Worm (Caenorhabditis elegans) whole organism, L1 larva: ENCODE data around the gene F41E6.7.
A peak's percentile ranks its signal among the peaks of the same experiment; 100 is the strongest.

ENCODE experiments used
- C04F5.9 ChIP-seq: sonication (generic microtip); optimal IDR thresholded peaks from 2 replicates; lab custom pipeline; 2016; ENCODE audit warnings: missing genetic modification characterization, missing compliant biosample characterization
- C16A3.4 ChIP-seq: fragments of 150-350 bp; optimal IDR thresholded peaks from 2 replicates; lab custom pipeline; 2014; ENCODE audit warnings: missing biosample characterization, missing genetic modification characterization
- C34B4.2 ChIP-seq: sonication (generic microtip); optimal IDR thresholded peaks from 2 replicates; lab custom pipeline; 2017; ENCODE audit warnings: mild to moderate bottlenecking, missing genetic modification characterization, missing compliant biosample characterization
- Y116A8C.19 ChIP-seq: sonication (generic microtip); optimal IDR thresholded peaks from 2 replicates; lab custom pipeline; 2016; ENCODE audit warnings: missing compliant biosample characterization, missing genetic modification characterization, borderline replicate concordance
- aly-2 ChIP-seq: fragments of 150-350 bp; optimal IDR thresholded peaks from 2 replicates; lab custom pipeline; 2014; ENCODE audit warnings: missing biosample characterization, missing genetic modification characterization
- ama-1 ChIP-seq: fragments of 150-350 bp; optimal IDR thresholded peaks from 2 replicates; lab custom pipeline; 2014
- ceh-63 ChIP-seq: fragments of 200-800 bp; sonication (Bioruptor generic); optimal IDR thresholded peaks from 2 replicates; lab custom pipeline; 2018; ENCODE audit warnings: mild to moderate bottlenecking, missing genetic modification characterization, missing compliant biosample characterization
- ceh-82 ChIP-seq, 3 experiments: fragments of 150-350 bp in 1 of 3; sonication (generic microtip) in 2 of 3; optimal IDR thresholded peaks; 2 replicates each; lab custom pipeline; 2014 to 2017; ENCODE audit warnings: missing biosample characterization in 3 of 3, missing genetic modification characterization in 3 of 3
- ceh-90 ChIP-seq: sonication (generic microtip); optimal IDR thresholded peaks from 2 replicates; lab custom pipeline; 2016; ENCODE audit warnings: missing genetic modification characterization, missing compliant biosample characterization
- ces-1 ChIP-seq: fragments of 150-350 bp; optimal IDR thresholded peaks from 2 replicates; lab custom pipeline; 2014; ENCODE audit warnings: missing biosample characterization, missing genetic modification reagents, missing genetic modification characterization
- dpl-1 ChIP-seq, 3 experiments: fragments of 150-350 bp in 2 of 3; sonication (generic microtip) in 1 of 3; optimal IDR thresholded peaks; 2 replicates each; lab custom pipeline; 2014 to 2017; ENCODE audit warnings: missing biosample characterization in 3 of 3, missing genetic modification characterization in 3 of 3, missing genetic modification reagents in 3 of 3
- efl-3 ChIP-seq: fragments of 200-800 bp; sonication (Bioruptor generic); optimal IDR thresholded peaks from 2 replicates; lab custom pipeline; 2018; ENCODE audit warnings: mild to moderate bottlenecking, missing genetic modification characterization, missing compliant biosample characterization
- egl-13 ChIP-seq: sonication (generic microtip); optimal IDR thresholded peaks from 2 replicates; lab custom pipeline; 2016; ENCODE audit warnings: missing genotype, missing genetic modification reagents, missing genetic modification characterization, missing compliant biosample characterization
- elt-2 ChIP-seq: sonication (generic microtip); optimal IDR thresholded peaks from 2 replicates; lab custom pipeline; 2016; ENCODE audit warnings: missing genetic modification characterization, mild to moderate bottlenecking, inconsistent platforms, missing compliant biosample characterization, missing genetic modification reagents
- elt-3 ChIP-seq, 6 experiments: fragments of 150-350 bp in 1 of 6; sonication (generic microtip); optimal IDR thresholded peaks; 2 replicates each; lab custom pipeline; 2017 to 2018; ENCODE audit warnings: missing biosample characterization in 6 of 6, missing genetic modification characterization in 6 of 6, inconsistent platforms in 1 of 6
- ets-5 ChIP-seq: fragments of 200-800 bp; sonication (Bioruptor generic); IDR thresholded peaks from 2 replicates; pipeline ENCODE4 v1.3.6; 2022; ENCODE audit warnings: missing genetic modification characterization, missing compliant biosample characterization
- fkh-4 ChIP-seq: sonication (generic microtip); optimal IDR thresholded peaks from 2 replicates; lab custom pipeline; 2016; ENCODE audit warnings: missing compliant biosample characterization, missing genetic modification characterization, borderline replicate concordance
- fkh-8 ChIP-seq: sonication (generic microtip); optimal IDR thresholded peaks from 2 replicates; lab custom pipeline; 2016; ENCODE audit warnings: mild to moderate bottlenecking, missing genetic modification characterization, missing compliant biosample characterization
- grh-1 ChIP-seq: fragments of 200-800 bp; sonication (Bioruptor generic); IDR thresholded peaks from 2 replicates; pipeline ENCODE4 v1.3.6; 2022; ENCODE audit warnings: missing genetic modification reagents, missing genetic modification characterization, missing compliant biosample characterization
- hlh-17 ChIP-seq: fragments of 200-800 bp; sonication (Bioruptor generic); optimal IDR thresholded peaks from 2 replicates; lab custom pipeline; 2018; ENCODE audit warnings: missing genetic modification characterization, mild to moderate bottlenecking, missing compliant biosample characterization, moderate library complexity, borderline replicate concordance
- hlh-4 ChIP-seq: sonication (generic microtip); optimal IDR thresholded peaks from 2 replicates; lab custom pipeline; 2016; ENCODE audit warnings: mild to moderate bottlenecking, missing genetic modification characterization, missing compliant biosample characterization
- hpl-2 ChIP-seq: fragments of 150-350 bp; optimal IDR thresholded peaks from 2 replicates; lab custom pipeline; 2014; ENCODE audit warnings: missing biosample characterization, missing genetic modification reagents, missing genetic modification characterization
- irx-1 ChIP-seq: sonication (generic microtip); optimal IDR thresholded peaks from 2 replicates; lab custom pipeline; 2016; ENCODE audit warnings: missing genetic modification characterization, missing compliant biosample characterization
- isw-1 ChIP-seq: fragments of 200-800 bp; sonication (Bioruptor generic); IDR thresholded peaks from 2 replicates; pipeline ENCODE4 v1.3.6; 2022; ENCODE audit warnings: missing genetic modification characterization, missing compliant biosample characterization
- jun-1 ChIP-seq: fragments of 150-350 bp; optimal IDR thresholded peaks from 2 replicates; lab custom pipeline; 2014; ENCODE audit warnings: missing biosample characterization, missing genetic modification reagents, missing genetic modification characterization
- lin-13 ChIP-seq: fragments of 150-350 bp; optimal IDR thresholded peaks from 2 replicates; lab custom pipeline; 2014; ENCODE audit warnings: missing biosample characterization, missing genetic modification reagents, missing genetic modification characterization
- lin-14 ChIP-seq: fragments of 200-800 bp; sonication (Bioruptor generic); optimal IDR thresholded peaks from 2 replicates; lab custom pipeline; 2018; ENCODE audit warnings: mild to moderate bottlenecking, missing genetic modification characterization, moderate library complexity, missing compliant biosample characterization
- lin-35 ChIP-seq, 2 experiments: fragments of 150-350 bp; optimal IDR thresholded peaks; 2 replicates each; lab custom pipeline; 2014; ENCODE audit warnings: missing biosample characterization in 2 of 2, missing genetic modification characterization in 2 of 2, missing genetic modification reagents in 2 of 2
- lin-39 ChIP-seq: fragments of 150-350 bp; optimal IDR thresholded peaks from 2 replicates; lab custom pipeline; 2014; ENCODE audit warnings: missing biosample characterization, missing genetic modification reagents, missing genetic modification characterization
- lsy-2 ChIP-seq, 2 experiments: fragments of 150-350 bp; optimal IDR thresholded peaks; 2 replicates each; lab custom pipeline; 2014; ENCODE audit warnings: missing biosample characterization in 2 of 2, missing genetic modification characterization in 2 of 2
- nhr-12 ChIP-seq: sonication (generic microtip); optimal IDR thresholded peaks from 2 replicates; lab custom pipeline; 2017; ENCODE audit warnings: missing biosample characterization, missing genetic modification characterization
- nhr-20 ChIP-seq: sonication (generic microtip); optimal IDR thresholded peaks from 2 replicates; lab custom pipeline; 2016; ENCODE audit warnings: mild to moderate bottlenecking, missing genetic modification characterization, missing compliant biosample characterization
- nhr-28 ChIP-seq: fragments of 150-350 bp; optimal IDR thresholded peaks from 2 replicates; lab custom pipeline; 2014; ENCODE audit warnings: missing biosample characterization, missing genetic modification characterization
- nhr-47 ChIP-seq: sonication (generic microtip); optimal IDR thresholded peaks from 2 replicates; lab custom pipeline; 2016; ENCODE audit warnings: mild to moderate bottlenecking, missing genetic modification characterization, moderate library complexity, missing compliant biosample characterization
- nhr-76 ChIP-seq: sonication (generic microtip); optimal IDR thresholded peaks from 2 replicates; lab custom pipeline; 2017; ENCODE audit warnings: missing biosample characterization, missing genetic modification characterization
- nhr-77 ChIP-seq: fragments of 150-350 bp; optimal IDR thresholded peaks from 2 replicates; lab custom pipeline; 2014; ENCODE audit warnings: missing biosample characterization, missing genetic modification characterization
- nhr-84 ChIP-seq: sonication (generic microtip); optimal IDR thresholded peaks from 2 replicates; lab custom pipeline; 2017; ENCODE audit warnings: missing biosample characterization, missing genetic modification characterization
- pax-3 ChIP-seq: fragments of 200-800 bp; sonication (Bioruptor generic); optimal IDR thresholded peaks from 2 replicates; lab custom pipeline; 2018; ENCODE audit warnings: mild to moderate bottlenecking, missing genetic modification characterization, moderate library complexity, missing compliant biosample characterization
- pqm-1 ChIP-seq: sonication (generic microtip); optimal IDR thresholded peaks from 3 replicates; lab custom pipeline; 2017; ENCODE audit warnings: missing biosample characterization, missing genetic modification characterization
- rnt-1 ChIP-seq: sonication (generic microtip); optimal IDR thresholded peaks from 2 replicates; lab custom pipeline; 2016; ENCODE audit warnings: mild to moderate bottlenecking, missing genetic modification characterization, moderate library complexity, missing compliant biosample characterization
- skn-1 ChIP-seq: fragments of 150-350 bp; optimal IDR thresholded peaks from 2 replicates; lab custom pipeline; 2014; ENCODE audit warnings: missing biosample characterization, missing genetic modification characterization
- snpc-4 ChIP-seq: fragments of 150-350 bp; optimal IDR thresholded peaks from 2 replicates; lab custom pipeline; 2014; ENCODE audit warnings: missing biosample characterization, missing genetic modification characterization
- snu-23 ChIP-seq: sonication (generic microtip); optimal IDR thresholded peaks from 2 replicates; lab custom pipeline; 2016; ENCODE audit warnings: missing genetic modification characterization, missing compliant biosample characterization
- sup-37 ChIP-seq: fragments of 200-800 bp; sonication (Bioruptor generic); optimal IDR thresholded peaks from 2 replicates; lab custom pipeline; 2018; ENCODE audit warnings: mild to moderate bottlenecking, missing genetic modification characterization, missing compliant biosample characterization
- unc-30 ChIP-seq: sonication (generic microtip); optimal IDR thresholded peaks from 2 replicates; lab custom pipeline; 2017; ENCODE audit warnings: missing biosample characterization, missing genetic modification characterization
- unc-62 ChIP-seq: fragments of 150-350 bp; optimal IDR thresholded peaks from 2 replicates; lab custom pipeline; 2014; ENCODE audit warnings: missing biosample characterization, missing genetic modification reagents, missing genetic modification characterization
- unc-86 ChIP-seq: sonication (generic microtip); optimal IDR thresholded peaks from 2 replicates; lab custom pipeline; 2016; ENCODE audit warnings: missing genetic modification characterization, missing compliant biosample characterization
- unc-98 ChIP-seq: fragments of 200-800 bp; sonication (Bioruptor generic); IDR thresholded peaks from 2 replicates; pipeline ENCODE4 v1.3.6; 2022; ENCODE audit warnings: missing genetic modification characterization, missing compliant biosample characterization
- vab-15 ChIP-seq: sonication (generic microtip); optimal IDR thresholded peaks from 2 replicates; lab custom pipeline; 2017; ENCODE audit warnings: missing genotype, mild to moderate bottlenecking, missing genetic modification characterization, missing compliant biosample characterization
- zip-4 ChIP-seq: fragments of 200-800 bp; sonication (Bioruptor generic); optimal IDR thresholded peaks from 2 replicates; lab custom pipeline; 2018; ENCODE audit warnings: mild to moderate bottlenecking, missing genetic modification characterization, moderate library complexity, missing compliant biosample characterization
- ztf-4 ChIP-seq: fragments of 150-350 bp; optimal IDR thresholded peaks from 2 replicates; lab custom pipeline; 2014; ENCODE audit warnings: missing biosample characterization, missing genetic modification characterization

The F41E6.7 gene

DNA sequence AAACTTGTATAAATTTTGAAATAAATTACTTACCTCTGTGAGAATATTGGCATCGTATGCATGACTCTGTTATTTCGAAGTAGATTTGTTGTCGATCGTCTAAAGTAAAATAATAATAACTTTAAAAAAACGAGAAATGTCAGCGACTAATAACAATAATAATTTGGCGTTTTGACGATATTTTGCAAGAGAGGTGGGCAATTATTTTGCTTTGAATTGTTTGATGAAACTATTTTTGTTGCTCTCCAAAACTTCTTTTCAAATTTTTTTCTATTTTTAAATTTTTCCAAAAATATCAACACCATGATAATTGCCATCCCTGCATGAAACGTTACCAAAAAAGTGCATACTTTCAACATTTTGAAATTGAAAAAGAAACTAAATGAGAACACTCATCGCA lies at the start of gene F41E6.7:
Gene F41E6.7 (minus strand): TSS at position 101 of the 400 bp plus-strand sequence.
- no peak for TF ChIP-seq ztf-4 (tag; lab: Kevin White, UChicago)
- TF ChIP-seq grh-1 (GFP tag; lab: Robert Waterston, UW) = no peak
- TF ChIP-seq elt-3 (tag; optimal IDR thresholded peaks at IDR 0.05; lab: Kevin White, UChicago) = no peak
- TF ChIP-seq egl-13 (tag; lab: Kevin White, UChicago) = no peak
- no peak for TF ChIP-seq jun-1 (tag; lab: Kevin White, UChicago)
- TF ChIP-seq C04F5.9 = no peak
- no peak for TF ChIP-seq C34B4.2 (tag; lab: Kevin White, UChicago)
- TF ChIP-seq lin-13 (GFP tag; lab: Kevin White, UChicago) = no peak
- TF ChIP-seq skn-1 = no peak
- no peak for TF ChIP-seq nhr-76
- no peak for TF ChIP-seq unc-98 (GFP tag; lab: Robert Waterston, UW)
- no peak for TF ChIP-seq dpl-1 (GFP tag; optimal IDR thresholded peaks at IDR 0.05; lab: Kevin White, UChicago)
- no peak for TF ChIP-seq aly-2
- no peak for TF ChIP-seq ces-1 (GFP tag; lab: Kevin White, UChicago)
- TF ChIP-seq pqm-1 (tag; lab: Kevin White, UChicago) = no peak
- no peak for TF ChIP-seq hlh-4 (tag; lab: Kevin White, UChicago)
- no peak for TF ChIP-seq C16A3.4
- no peak for TF ChIP-seq hlh-17
- no peak for TF ChIP-seq fkh-4
- TF ChIP-seq rnt-1 (tag; lab: Kevin White, UChicago) = no peak

DNA sequence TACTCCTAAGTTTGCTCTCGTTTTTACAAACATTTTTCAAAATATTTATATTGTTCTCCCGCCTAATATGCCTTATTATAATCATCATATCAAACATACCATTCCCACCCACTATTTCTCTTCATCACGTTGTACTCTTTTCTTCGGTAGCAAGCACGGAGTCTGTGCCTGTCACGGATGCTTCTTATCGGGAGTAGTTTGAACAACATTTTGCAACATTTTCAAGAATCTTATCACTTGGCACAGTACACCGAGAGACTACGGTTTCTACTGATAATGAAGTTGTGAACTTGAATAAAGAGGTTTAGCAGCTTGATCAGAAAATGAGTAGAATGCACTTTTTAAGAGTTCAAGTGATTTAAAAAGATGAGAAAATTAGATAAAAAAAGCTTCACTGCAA lies 49.2 kb upstream of the F41E6.7 start:
- TF ChIP-seq C16A3.4 (no peak), ceh-90 (tag; lab: Kevin White, UChicago) (no peak), vab-15 (no peak), nhr-77 (tag; lab: Kevin White, UChicago) (no peak), nhr-28 (no peak), nhr-12 (tag; lab: Kevin White, UChicago) (no peak), ama-1 (no peak), hpl-2 (GFP tag; lab: Kevin White, UChicago) (no peak), nhr-47 (tag; lab: Kevin White, UChicago) (no peak), efl-3 (GFP tag; lab: Kevin White, UChicago) (no peak), snu-23 (GFP tag; lab: Kevin White, UChicago) (no peak), snpc-4 (tag; lab: Kevin White, UChicago) (no peak), unc-30 (no peak), irx-1 (tag; lab: Kevin White, UChicago) (no peak), lin-14 (GFP tag; lab: Kevin White, UChicago) (peak; percentile 34), dpl-1 (GFP tag; optimal IDR thresholded peaks at IDR 0.05; lab: Kevin White, UChicago) (no peak), unc-86 (no peak), elt-2 (tag; lab: Kevin White, UChicago) (peak; percentile 94), lin-35 (GFP tag; optimal IDR thresholded peaks at IDR 0.05; lab: Kevin White, UChicago) (peak in 1 of 2 experiments; percentile 22), hlh-17 (no peak), fkh-8 (tag; lab: Kevin White, UChicago) (no peak), pax-3 (tag; lab: Kevin White, UChicago) (peak; percentile 1), unc-62 (GFP tag; lab: Kevin White, UChicago) (no peak), nhr-76 (no peak), lin-39 (tag; lab: Kevin White, UChicago) (no peak), Y116A8C.19 (tag; lab: Kevin White, UChicago) (no peak), ces-1 (GFP tag; lab: Kevin White, UChicago) (no peak), fkh-4 (no peak), nhr-84 (tag; lab: Kevin White, UChicago) (no peak), ceh-63 (GFP tag; lab: Kevin White, UChicago) (no peak), ets-5 (GFP tag; lab: Robert Waterston, UW) (no peak), ceh-82 (tag; optimal IDR thresholded peaks at IDR 0.05; lab: Kevin White, UChicago) (no peak), isw-1 (GFP tag; lab: Robert Waterston, UW) (no peak), zip-4 (GFP tag; lab: Kevin White, UChicago) (no peak), lsy-2 (tag; optimal IDR thresholded peaks at IDR 0.05; lab: Kevin White, UChicago) (peak in 1 of 2 experiments; percentile 16), sup-37 (GFP tag; lab: Kevin White, UChicago) (no peak), skn-1 (no peak), pqm-1 (tag; lab: Kevin White, UChicago) (peak; percentile 57), grh-1 (GFP tag; lab: Robert Waterston, UW) (no peak), nhr-20 (peak; percentile 12)
